Fruit fly (Drosophila melanogaster) whole organism, wandering third instar larva: ENCODE data around the gene CG9121.

Experiments
- Abd-B ChIP-seq: fragments of >200 bp; optimal IDR thresholded peaks from 2 replicates; lab custom pipeline; 2017; ENCODE audit warnings: missing biosample characterization, missing genetic modification characterization
- CG9705 ChIP-seq: fragments of 200-800 bp; sonication (Bioruptor generic); optimal IDR thresholded peaks from 2 replicates; lab custom pipeline; 2018; ENCODE audit warnings: missing biosample characterization, mild to moderate bottlenecking, missing genetic modification characterization
- CrebA ChIP-seq: fragments of 200-800 bp; sonication (Bioruptor generic); optimal IDR thresholded peaks from 2 replicates; lab custom pipeline; 2016; ENCODE audit warnings: missing biosample characterization, mild to moderate bottlenecking, missing genetic modification characterization, borderline replicate concordance
- Dfd ChIP-seq: fragments of >200 bp; optimal IDR thresholded peaks from 2 replicates; lab custom pipeline; 2017; ENCODE audit warnings: missing biosample characterization, missing genetic modification characterization
- Dif ChIP-seq: fragments of 200-275, 200-300 bp; sonication (Bioruptor generic); optimal IDR thresholded peaks from 2 replicates; lab custom pipeline; 2018; ENCODE audit warnings: missing biosample characterization, missing genetic modification characterization; ENCODE audit not compliant: partially characterized antibody
- GATAd ChIP-seq: sonication (Bioruptor generic); optimal IDR thresholded peaks from 2 replicates; lab custom pipeline; 2016; ENCODE audit warnings: missing biosample characterization, missing genetic modification characterization
- HLH106 ChIP-seq: fragments of 200-800 bp; optimal IDR thresholded peaks from 3 replicates; lab custom pipeline; 2019; ENCODE audit warnings: missing biosample characterization, mild to moderate bottlenecking, missing genetic modification characterization, moderate library complexity
- Hnf4 ChIP-seq: fragments of 200-800 bp; sonication (Bioruptor generic); optimal IDR thresholded peaks from 2 replicates; lab custom pipeline; 2016; ENCODE audit warnings: missing biosample characterization, mild to moderate bottlenecking, missing genetic modification characterization
- Hr78 ChIP-seq: fragments of >200 bp; optimal IDR thresholded peaks from 2 replicates; lab custom pipeline; 2017; ENCODE audit warnings: missing biosample characterization, missing genetic modification characterization
- Hr83 ChIP-seq: fragments of 200-300 bp; sonication (Bioruptor generic); optimal IDR thresholded peaks from 2 replicates; lab custom pipeline; 2016; ENCODE audit warnings: missing biosample characterization, mild to moderate bottlenecking, missing genetic modification characterization, moderate library complexity; ENCODE audit not compliant: poor library complexity, severe bottlenecking
- Jra ChIP-seq: sonication (Bioruptor generic); optimal IDR thresholded peaks from 2 replicates; lab custom pipeline; 2016; ENCODE audit warnings: missing biosample characterization, missing genetic modification characterization
- Mio ChIP-seq: sonication (Bioruptor generic); optimal IDR thresholded peaks from 2 replicates; lab custom pipeline; 2016; ENCODE audit warnings: missing biosample characterization, missing genetic modification characterization
- Myc ChIP-seq: fragments of >200 bp; optimal IDR thresholded peaks from 2 replicates; lab custom pipeline; 2017
- N ChIP-seq: fragments of >200 bp; optimal IDR thresholded peaks from 2 replicates; lab custom pipeline; 2018; ENCODE audit warnings: missing biosample characterization, missing external identifiers, missing genetic modification characterization
- OdsH ChIP-seq: fragments of 200-800 bp; sonication (Bioruptor generic); optimal IDR thresholded peaks from 2 replicates; lab custom pipeline; 2016; ENCODE audit warnings: missing biosample characterization, mild to moderate bottlenecking, missing genetic modification characterization
- Rel ChIP-seq, 2 experiments: fragments of 200-800 bp; sonication (Bioruptor generic) in 1 of 2; optimal IDR thresholded peaks; 2 replicates in 1 of 2; 3 replicates in 1 of 2; lab custom pipeline; 2016 to 2019; ENCODE audit warnings: mild to moderate bottlenecking in 2 of 2, missing biosample characterization in 2 of 2, missing genetic modification characterization in 2 of 2, moderate library complexity in 1 of 2
- Sp1 ChIP-seq: fragments of 200-800 bp; sonication (Bioruptor generic); optimal IDR thresholded peaks from 3 replicates; lab custom pipeline; 2019; ENCODE audit warnings: missing biosample characterization, mild to moderate bottlenecking, missing genetic modification characterization, moderate library complexity
- Vsx2 ChIP-seq: fragments of 200-300, 225-300 bp; sonication (Bioruptor generic); optimal IDR thresholded peaks from 2 replicates; lab custom pipeline; 2018; ENCODE audit warnings: missing biosample characterization, missing genetic modification characterization; ENCODE audit not compliant: partially characterized antibody
- br ChIP-seq: fragments of 200-800 bp; sonication (Bioruptor generic); optimal IDR thresholded peaks from 2 replicates; lab custom pipeline; 2016; ENCODE audit warnings: missing biosample characterization, missing genetic modification characterization
- brk ChIP-seq: fragments of 200-800 bp; sonication (Bioruptor generic); optimal IDR thresholded peaks from 2 replicates; lab custom pipeline; 2016; ENCODE audit warnings: missing biosample characterization, mild to moderate bottlenecking, missing genetic modification characterization
- dl ChIP-seq, 2 experiments: fragments of 175-275, 200-275 bp in 1 of 2; fragments of 200-275 bp in 1 of 2; sonication (Bioruptor generic); optimal IDR thresholded peaks; lab custom pipeline; 2018; ENCODE audit warnings: mild to moderate bottlenecking in 2 of 2, missing biosample characterization in 2 of 2, missing genetic modification characterization in 2 of 2, moderate library complexity in 2 of 2; ENCODE audit not compliant: partially characterized antibody in 2 of 2, insufficient read depth in 1 of 2
- dmrt93B ChIP-seq: fragments of 200-800 bp; sonication (Bioruptor generic); optimal IDR thresholded peaks from 2 replicates; lab custom pipeline; 2018; ENCODE audit warnings: missing biosample characterization, mild to moderate bottlenecking, missing genetic modification characterization
- dsf ChIP-seq: sonication (Bioruptor generic); optimal IDR thresholded peaks from 2 replicates; lab custom pipeline; 2016; ENCODE audit warnings: missing biosample characterization, missing genetic modification characterization, borderline replicate concordance
- ey ChIP-seq: fragments of 200-800 bp; sonication (Bioruptor generic); optimal IDR thresholded peaks from 2 replicates; lab custom pipeline; 2016; ENCODE audit warnings: missing biosample characterization, missing genetic modification characterization
- foxo ChIP-seq, 2 experiments: fragments of 200-800 bp; sonication (Bioruptor generic); optimal IDR thresholded peaks; 2 replicates in 1 of 2; 3 replicates in 1 of 2; lab custom pipeline; 2016 to 2017; ENCODE audit warnings: missing biosample characterization in 2 of 2, missing genetic modification characterization in 2 of 2
- fru ChIP-seq: fragments of 200-800 bp; sonication (Bioruptor generic); optimal IDR thresholded peaks from 3 replicates; lab custom pipeline; 2016; ENCODE audit warnings: missing biosample characterization, mild to moderate bottlenecking, missing genetic modification characterization
- h ChIP-seq: fragments of 200-800 bp; sonication (Bioruptor generic); optimal IDR thresholded peaks from 3 replicates; lab custom pipeline; 2016; ENCODE audit warnings: missing biosample characterization, mild to moderate bottlenecking, missing genetic modification characterization
- jim ChIP-seq: fragments of 175-275, 200-325 bp; sonication (Bioruptor generic); optimal IDR thresholded peaks from 2 replicates; lab custom pipeline; 2016; ENCODE audit warnings: missing biosample characterization, mild to moderate bottlenecking, missing genetic modification characterization
- lola ChIP-seq: fragments of >200 bp; optimal IDR thresholded peaks from 2 replicates; lab custom pipeline; 2017; ENCODE audit warnings: missing biosample characterization, missing genetic modification characterization
- pan ChIP-seq: fragments of >200 bp; optimal IDR thresholded peaks from 2 replicates; lab custom pipeline; 2017
- psq ChIP-seq: fragments of 200-800 bp; sonication (Bioruptor generic); optimal IDR thresholded peaks from 3 replicates; lab custom pipeline; 2017; ENCODE audit warnings: missing biosample characterization, mild to moderate bottlenecking, missing genetic modification characterization, moderate library complexity
- rgr ChIP-seq: fragments of 200-800 bp; sonication (Bioruptor generic); optimal IDR thresholded peaks from 3 replicates; lab custom pipeline; 2016; ENCODE audit warnings: missing biosample characterization, mild to moderate bottlenecking, missing genetic modification characterization
- sage ChIP-seq: fragments of 200-800 bp; sonication (Bioruptor generic); optimal IDR thresholded peaks from 2 replicates; lab custom pipeline; 2016; ENCODE audit warnings: missing biosample characterization, mild to moderate bottlenecking, missing genetic modification characterization
- sv ChIP-seq: fragments of 200-800 bp; sonication (Bioruptor generic); optimal IDR thresholded peaks from 3 replicates; lab custom pipeline; 2016; ENCODE audit warnings: missing biosample characterization, missing genetic modification characterization
- tai ChIP-seq: sonication (Bioruptor generic); optimal IDR thresholded peaks from 2 replicates; lab custom pipeline; 2016; ENCODE audit warnings: missing biosample characterization, missing genetic modification characterization
- usp ChIP-seq: fragments of >200 bp; optimal IDR thresholded peaks from 2 replicates; lab custom pipeline; 2017; ENCODE audit warnings: missing biosample characterization, missing genetic modification characterization
- woc ChIP-seq: sonication (Bioruptor generic); optimal IDR thresholded peaks from 2 replicates; lab custom pipeline; 2016; ENCODE audit warnings: missing biosample characterization, mild to moderate bottlenecking, missing genetic modification characterization

Gene CG9121

DNA sequence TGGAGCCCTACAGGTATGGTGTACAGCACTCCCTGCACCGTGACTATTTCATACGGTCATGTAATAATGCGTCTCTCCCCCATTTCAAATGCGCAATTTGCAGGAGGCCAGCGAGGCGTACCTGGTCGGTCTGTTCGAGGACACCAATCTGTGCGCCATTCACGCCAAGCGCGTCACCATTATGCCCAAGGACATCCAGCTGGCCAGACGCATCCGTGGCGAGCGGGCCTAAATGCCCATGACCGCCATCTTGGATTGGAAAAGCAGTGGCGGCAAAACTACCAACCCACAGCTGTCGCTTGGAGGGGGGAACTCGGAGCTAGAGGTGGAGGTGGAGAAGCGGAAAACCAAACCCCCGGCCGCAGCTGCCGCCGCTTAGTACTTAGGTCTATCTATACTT is 4.7 kb upstream of the CG9121 start:
- TF ChIP-seq Vsx2: no peak
- TF ChIP-seq woc: no peak
- no peak for TF ChIP-seq Myc (lab: Kevin White, UChicago)
- no peak for TF ChIP-seq N (GFP tag; lab: Kevin White, UChicago)
- TF ChIP-seq Hr83 (GFP tag; lab: Kevin White, UChicago): no peak
- TF ChIP-seq ey (GFP tag; lab: Kevin White, UChicago): no peak
- TF ChIP-seq CrebA (GFP tag; lab: Kevin White, UChicago): no peak
- no peak for TF ChIP-seq tai
- TF ChIP-seq sv (GFP tag; lab: Kevin White, UChicago): no peak
- no peak for TF ChIP-seq fru (GFP tag; lab: Kevin White, UChicago)
- no peak for TF ChIP-seq dl (GFP tag; optimal IDR thresholded peaks at IDR 0.05; lab: Kevin White, UChicago; ENCODE audit: insufficient read depth in 1 of 2, partially characterized antibody in 2 of 2)
- no peak for TF ChIP-seq OdsH (GFP tag; lab: Kevin White, UChicago)
- TF ChIP-seq br: no peak
- TF ChIP-seq GATAd (GFP tag; lab: Kevin White, UChicago): no peak
- TF ChIP-seq Abd-B (GFP tag; lab: Kevin White, UChicago): no peak

dm6 chr2L:5054953-5055352 is 4.1 kb upstream of the CG9121 start, which contains the start of the genes CG14036 and His3.3A:
Gene CG14036, minus strand, starts transcription at chr2L:5055016.
Gene His3.3A, plus strand, starts transcription at chr2L:5055058.
- TF ChIP-seq fru (GFP tag; lab: Kevin White, UChicago) (no peak), dsf (GFP tag; lab: Kevin White, UChicago) (no peak), brk (GFP tag; lab: Kevin White, UChicago) (no peak), CrebA (GFP tag; lab: Kevin White, UChicago) (no peak), rgr (peak; percentile 30), pan (no peak), Dif (GFP tag; lab: Kevin White, UChicago) (no peak), usp (GFP tag; lab: Kevin White, UChicago) (no peak), br (no peak), dl (GFP tag; optimal IDR thresholded peaks at IDR 0.05; lab: Kevin White, UChicago; ENCODE audit: insufficient read depth in 1 of 2, partially characterized antibody in 2 of 2) (no peak), Sp1 (GFP tag; lab: Kevin White, UChicago) (peak; percentile 4), N (GFP tag; lab: Kevin White, UChicago) (no peak), woc (no peak), Rel (GFP tag; optimal IDR thresholded peaks at IDR 0.05; lab: Kevin White, UChicago) (no peak), Rel (tag; optimal IDR thresholded peaks at IDR 0.05; lab: Kevin White, UChicago) (peak; percentile 75), HLH106 (no peak), dmrt93B (GFP tag; lab: Kevin White, UChicago) (no peak), GATAd (GFP tag; lab: Kevin White, UChicago) (no peak), Hnf4 (no peak), lola (GFP tag; lab: Kevin White, UChicago) (no peak), sage (GFP tag; lab: Kevin White, UChicago) (no peak), ey (GFP tag; lab: Kevin White, UChicago) (no peak), CG9705 (GFP tag; lab: Kevin White, UChicago) (no peak), Mio (no peak), Hr78 (GFP tag; lab: Kevin White, UChicago) (no peak), tai (no peak), jim (no peak), foxo (GFP tag; optimal IDR thresholded peaks at IDR 0.05; lab: Kevin White, UChicago) (peak in 1 of 2 experiments; percentile 18), psq (GFP tag; lab: Kevin White, UChicago) (no peak), Dfd (GFP tag; lab: Kevin White, UChicago) (no peak), sv (GFP tag; lab: Kevin White, UChicago) (no peak), Myc (lab: Kevin White, UChicago) (peak; percentile 13), Jra (GFP tag; lab: Kevin White, UChicago) (no peak), h (GFP tag; lab: Kevin White, UChicago) (peak; percentile 13)

- TF ChIP-seq Vsx2 (no peak), pan (no peak)
Observed at dm6 chr2L:5052994-5053393, 2.1 kb upstream of the CG9121 start, which contains the start of gene eIF3h. Gene eIF3h, minus strand, starts transcription at chr2L:5053094.
